Worm (Caenorhabditis elegans): ENCODE measurements around the gene kin-18.

Gene kin-18

ce11 chrIII:6140818-6141217 lies 22.4 kb downstream of the kin-18 start:
- TF ChIP-seq ceh-31 (tag; optimal IDR thresholded peaks at IDR 0.05) = no peak
- no peak for TF ChIP-seq ceh-18 (tag; optimal IDR thresholded peaks at IDR 0.05)
- no peak for TF ChIP-seq zip-5 (tag; optimal IDR thresholded peaks at IDR 0.05)
- TF ChIP-seq ceh-14 (tag; optimal IDR thresholded peaks at IDR 0.05) = no peak
- no peak for TF ChIP-seq npax-4 (tag; optimal IDR thresholded peaks at IDR 0.05)
- no peak for TF ChIP-seq ets-4 (tag; optimal IDR thresholded peaks at IDR 0.05)
- no peak for TF ChIP-seq ahr-1 (tag; optimal IDR thresholded peaks at IDR 0.05)
- TF ChIP-seq nfya-1 (tag; optimal IDR thresholded peaks at IDR 0.05) = no peak
- TF ChIP-seq pha-2 (tag; optimal IDR thresholded peaks at IDR 0.05) = no peak
- TF ChIP-seq dmd-4 (tag; optimal IDR thresholded peaks at IDR 0.05; ENCODE audit: borderline replicate concordance) = no peak
- no peak for TF ChIP-seq ama-1 (optimal IDR thresholded peaks at IDR 0.05)

- TF ChIP-seq unc-3 (GFP tag; conservative IDR thresholded peaks at IDR 0.05) (no peak; the same call in 1 of the 2 replicates), unc-3 (tag; optimal IDR thresholded peaks at IDR 0.05) (peak; percentile 27), unc-42 (tag; optimal IDR thresholded peaks at IDR 0.05) (peak; percentile 7), nhr-232 (tag; optimal IDR thresholded peaks at IDR 0.05) (no peak)
These were observed 23.1 kb downstream of the kin-18 start for ce11 chrIII:6141532-6141931.

- TF ChIP-seq pax-1 (tag; optimal IDR thresholded peaks at IDR 0.05) (no peak), hlh-13 (GFP tag; optimal IDR thresholded peaks at IDR 0.05) (no peak), ets-4 (tag; optimal IDR thresholded peaks at IDR 0.05) (no peak), ref-2 (tag; optimal IDR thresholded peaks at IDR 0.05) (no peak), lin-11 (tag; optimal IDR thresholded peaks at IDR 0.05) (no peak), hlh-6 (tag; optimal IDR thresholded peaks at IDR 0.05) (no peak), ceh-31 (tag; optimal IDR thresholded peaks at IDR 0.05) (no peak), ceh-30 (tag; optimal IDR thresholded peaks at IDR 0.05) (no peak), ceh-34 (tag; optimal IDR thresholded peaks at IDR 0.05) (no peak), gmeb-2 (tag; optimal IDR thresholded peaks at IDR 0.05) (no peak), Y22D7AL.16 (tag; optimal IDR thresholded peaks at IDR 0.05) (no peak), F13H6.1 (tag; optimal IDR thresholded peaks at IDR 0.05) (no peak), nhr-232 (tag; optimal IDR thresholded peaks at IDR 0.05) (no peak)
These were observed 26.1 kb downstream of the kin-18 start for ce11 chrIII:6144390-6144962.

ce11 chrIII:6145309-6145708 lies 26.9 kb downstream of the kin-18 start:
- TF ChIP-seq eyg-1 (tag; optimal IDR thresholded peaks at IDR 0.05) = no peak
- no peak for TF ChIP-seq hlh-8 (tag; optimal IDR thresholded peaks at IDR 0.05)
- no peak for TF ChIP-seq mec-3 (tag; optimal IDR thresholded peaks at IDR 0.05; ENCODE audit: borderline replicate concordance)
- no peak for TF ChIP-seq T23F11.4 (GFP tag; optimal IDR thresholded peaks at IDR 0.05)

- TF ChIP-seq unc-3 (GFP tag; conservative IDR thresholded peaks at IDR 0.05) = no peak
- TF ChIP-seq unc-3 (tag; optimal IDR thresholded peaks at IDR 0.05) = no peak
These were observed 27.5 kb downstream of the kin-18 start, which contains the start of gene Y42G9A.3 for ce11 chrIII:6145896-6146295. TSS of gene Y42G9A.3 (plus strand) at chrIII:6146258.

- no peak for TF ChIP-seq hlh-13 (GFP tag; optimal IDR thresholded peaks at IDR 0.05)
- no peak for TF ChIP-seq ceh-30 (tag; optimal IDR thresholded peaks at IDR 0.05)
- no peak for TF ChIP-seq C38D4.7 (GFP tag; optimal IDR thresholded peaks at IDR 0.05)
- TF ChIP-seq pha-2 (tag; optimal IDR thresholded peaks at IDR 0.05) = no peak
- TF ChIP-seq fkh-6 (tag; optimal IDR thresholded peaks at IDR 0.05) = no peak
- TF ChIP-seq dmd-4 (tag; optimal IDR thresholded peaks at IDR 0.05; ENCODE audit: borderline replicate concordance) = no peak
- TF ChIP-seq ceh-45 (GFP tag; IDR thresholded peaks at IDR 0.05) = no peak
- TF ChIP-seq dve-1 (tag; optimal IDR thresholded peaks at IDR 0.05) = no peak
- no peak for TF ChIP-seq C08G9.2 (tag; optimal IDR thresholded peaks at IDR 0.05)
- no peak for TF ChIP-seq zip-5 (tag; optimal IDR thresholded peaks at IDR 0.05)
- TF ChIP-seq F13H6.1 (tag; optimal IDR thresholded peaks at IDR 0.05) = no peak
- no peak for TF ChIP-seq elt-2 (tag; optimal IDR thresholded peaks at IDR 0.05)
- TF ChIP-seq hlh-8 (tag; optimal IDR thresholded peaks at IDR 0.05) = no peak
- TF ChIP-seq sox-2 (GFP tag; IDR thresholded peaks at IDR 0.05) = no peak
- no peak for TF ChIP-seq sox-4 (tag; optimal IDR thresholded peaks at IDR 0.05)
- no peak for TF ChIP-seq K02D7.2 (tag; optimal IDR thresholded peaks at IDR 0.05)
- TF ChIP-seq che-1 (tag; optimal IDR thresholded peaks at IDR 0.05) = no peak
These were observed 28.4 kb downstream of the kin-18 start for ce11 chrIII:6146797-6147196.
